Fruit fly (Drosophila melanogaster): ENCODE measurements around the gene wgn.

DNA sequence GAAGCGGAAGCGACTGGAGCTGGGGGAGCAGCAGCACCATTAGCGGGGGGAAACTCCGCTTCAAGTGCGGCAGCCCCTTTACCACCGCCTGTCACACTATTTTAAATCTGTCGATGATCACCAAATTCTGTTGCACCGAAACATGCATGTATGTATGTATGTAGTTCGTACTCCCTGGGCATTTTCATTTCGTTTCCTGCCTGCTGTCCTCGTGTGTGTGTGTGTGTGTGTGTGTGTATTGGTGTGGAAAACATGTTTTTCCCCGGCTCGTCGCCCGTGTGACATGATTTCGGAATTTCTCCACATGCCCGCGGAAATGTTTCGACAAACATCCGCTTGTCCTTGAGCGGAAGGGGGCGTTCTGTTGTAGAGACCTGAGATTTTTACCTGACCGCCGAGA, 7.7 kb downstream of the wgn start:
- TF ChIP-seq salm (tag; optimal IDR thresholded peaks at IDR 0.05) (no peak), her (GFP tag; optimal IDR thresholded peaks at IDR 0.05) (no peak), fru (optimal IDR thresholded peaks at IDR 0.05) (no peak), CG43689 (GFP tag; IDR thresholded peaks at IDR 0.05) (no peak), HmgD (GFP tag; optimal IDR thresholded peaks at IDR 0.05) (no peak), esg (GFP tag; conservative IDR thresholded peaks at IDR 0.05) (no peak), CG7556 (GFP tag; optimal IDR thresholded peaks at IDR 0.05) (no peak), CG6254 (GFP tag; optimal IDR thresholded peaks at IDR 0.05) (no peak), CG31365 (tag; optimal IDR thresholded peaks at IDR 0.05) (no peak), Ets65A (GFP tag) (no peak)
